Worm (Caenorhabditis elegans) whole organism, midembryonic: ENCODE data around the gene srxa-12.

Source experiments
- T22C8.4 ChIP-seq: fragments of 200-800 bp; sonication (Bioruptor generic); IDR thresholded peaks from 2 replicates; pipeline ENCODE4 v1.3.6; 2022; ENCODE audit warnings: missing genetic modification characterization, missing compliant biosample characterization
- cog-1 ChIP-seq: sonication (generic microtip); optimal IDR thresholded peaks from 2 replicates; lab custom pipeline; 2016; ENCODE audit warnings: missing genetic modification characterization, missing compliant biosample characterization
- flt-1 ChIP-seq: fragments of 200-800 bp; sonication (Bioruptor generic); IDR thresholded peaks from 2 replicates; pipeline ENCODE4 v1.3.6; 2022; ENCODE audit warnings: missing genetic modification characterization, missing compliant biosample characterization
- klf-2 ChIP-seq: fragments of 200-800 bp; sonication (Bioruptor generic); conservative IDR thresholded peaks from 2 replicates; pipeline ENCODE4 v1.3.6; 2022; ENCODE audit warnings: missing genetic modification reagents, missing genetic modification characterization, missing compliant biosample characterization
- med-1 ChIP-seq: sonication (generic microtip); optimal IDR thresholded peaks from 2 replicates; lab custom pipeline; 2017; ENCODE audit warnings: missing genetic modification characterization, mild to moderate bottlenecking, missing compliant biosample characterization, antibody characterized with exemption, missing genetic modification reagents; ENCODE audit not compliant: insufficient read depth
- ref-1 ChIP-seq: fragments of 200-800 bp; sonication (Bioruptor generic); conservative IDR thresholded peaks from 2 replicates; pipeline ENCODE4 v1.3.6; 2022; ENCODE audit warnings: missing genetic modification reagents, missing genetic modification characterization, missing compliant biosample characterization
- tab-1 ChIP-seq: fragments of 200-800 bp; sonication (Bioruptor generic); IDR thresholded peaks from 2 replicates; pipeline ENCODE4 v1.3.6; 2022; ENCODE audit warnings: missing genetic modification characterization, missing compliant biosample characterization
- ztf-23 ChIP-seq: fragments of 200-800 bp; sonication (Bioruptor generic); IDR thresholded peaks from 2 replicates; pipeline ENCODE4 v1.3.6; 2022; ENCODE audit warnings: missing genetic modification reagents, missing genetic modification characterization, missing compliant biosample characterization
- ztf-29 ChIP-seq: fragments of 200-800 bp; sonication (Bioruptor generic); IDR thresholded peaks from 2 replicates; pipeline ENCODE4 v1.3.6; 2022; ENCODE audit warnings: missing genetic modification reagents, missing genetic modification characterization, missing compliant biosample characterization

The srxa-12 gene

ce11 chrV:13949010-13949409, 22.5 kb downstream of the srxa-12 start, which contains the start of gene R10D12.6:
TSS of gene R10D12.6 (plus strand) at chrV:13949310.
- TF ChIP-seq tab-1 (GFP tag; lab: Robert Waterston, UW) (no peak), klf-2 (GFP tag; lab: Robert Waterston, UW) (no peak)

DNA sequence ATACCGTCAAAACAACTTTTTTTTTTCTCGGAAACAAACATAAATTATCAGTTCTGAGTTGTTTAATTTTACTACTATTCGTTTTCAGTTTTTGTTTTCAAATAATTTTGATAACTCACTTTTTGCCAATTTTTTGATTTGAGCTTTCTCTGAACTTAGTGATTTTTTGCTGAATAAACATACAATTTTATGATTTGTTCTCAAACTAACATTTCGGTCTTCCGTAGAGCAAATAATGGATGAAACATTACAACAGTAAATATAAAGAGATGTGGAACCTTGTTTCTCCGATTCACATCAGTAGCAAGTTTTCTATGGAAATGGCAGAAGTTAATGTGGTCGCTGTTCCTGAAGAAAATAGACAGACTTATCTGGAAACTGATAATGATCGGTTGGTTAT, 23.3 kb downstream of the srxa-12 start, which contains the start of gene R10D12.7:
Gene R10D12.7 (plus strand): TSS at position 301 of the 400 bp plus-strand sequence.
- TF ChIP-seq ztf-29 (GFP tag; lab: Robert Waterston, UW): no peak
- TF ChIP-seq med-1: no peak
- TF ChIP-seq tab-1 (GFP tag; lab: Robert Waterston, UW): no peak
- no peak for TF ChIP-seq cog-1 (tag; lab: Kevin White, UChicago)
- TF ChIP-seq T22C8.4 (GFP tag; lab: Robert Waterston, UW): no peak
- TF ChIP-seq klf-2 (GFP tag; lab: Robert Waterston, UW): no peak
- no peak for TF ChIP-seq ztf-23 (GFP tag; lab: Robert Waterston, UW)
- TF ChIP-seq flt-1: no peak
- no peak for TF ChIP-seq ref-1

DNA sequence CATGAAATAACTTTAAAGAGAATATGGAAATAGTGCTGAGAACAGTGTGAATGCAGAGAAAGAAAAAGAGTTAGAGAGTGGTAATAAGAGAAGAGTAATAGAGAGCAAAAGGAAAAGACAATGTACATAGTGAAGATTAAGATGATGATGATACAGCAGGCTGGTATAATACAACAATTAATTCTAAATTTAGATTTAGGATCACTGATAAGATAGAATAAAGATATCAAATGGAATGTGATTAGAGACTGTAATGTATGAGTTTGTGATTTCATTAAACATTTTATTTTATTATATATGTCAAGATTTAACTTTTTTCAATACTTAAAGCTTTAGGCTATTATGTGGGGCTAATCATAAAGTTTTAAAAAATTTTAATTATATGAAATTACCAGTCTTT, 26.7 kb downstream of the srxa-12 start, which contains the start of gene R10D12.8:
Gene R10D12.8 (minus strand): TSS at position 101 of the 400 bp plus-strand sequence.
- TF ChIP-seq klf-2 (GFP tag; lab: Robert Waterston, UW) (no peak), T22C8.4 (GFP tag; lab: Robert Waterston, UW) (no peak), tab-1 (GFP tag; lab: Robert Waterston, UW) (no peak), cog-1 (tag; lab: Kevin White, UChicago) (no peak), ref-1 (no peak), ztf-23 (GFP tag; lab: Robert Waterston, UW) (no peak), med-1 (no peak)

DNA sequence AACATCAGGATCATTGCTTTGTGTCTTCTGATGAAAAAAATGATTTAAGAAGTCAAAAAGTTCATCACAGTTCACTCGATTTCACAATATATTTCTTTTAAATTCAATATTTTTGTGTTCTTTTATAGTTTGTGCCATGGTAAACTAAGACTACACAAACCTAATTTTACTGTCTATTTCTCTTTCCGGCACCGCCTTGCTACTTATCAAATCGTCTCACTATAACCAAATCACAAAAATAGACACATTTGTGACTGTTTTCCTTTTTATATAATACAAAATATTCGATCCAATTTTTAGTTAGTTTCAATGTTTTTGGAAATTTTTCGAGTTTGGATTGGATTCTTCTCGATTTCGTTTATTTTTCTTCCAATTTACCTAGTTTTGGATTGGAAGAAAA, 27.6 kb downstream of the srxa-12 start, which contains the start of gene swt-6:
Gene swt-6 (plus strand): TSS at position 301 of the 400 bp plus-strand sequence.
- TF ChIP-seq cog-1 (tag; lab: Kevin White, UChicago): no peak
- no peak for TF ChIP-seq ref-1
- TF ChIP-seq klf-2 (GFP tag; lab: Robert Waterston, UW): no peak
- TF ChIP-seq tab-1 (GFP tag; lab: Robert Waterston, UW): no peak
- TF ChIP-seq flt-1: no peak
- no peak for TF ChIP-seq T22C8.4 (GFP tag; lab: Robert Waterston, UW)
- no peak for TF ChIP-seq ztf-23 (GFP tag; lab: Robert Waterston, UW)
- no peak for TF ChIP-seq ztf-29 (GFP tag; lab: Robert Waterston, UW)
- no peak for TF ChIP-seq med-1

DNA sequence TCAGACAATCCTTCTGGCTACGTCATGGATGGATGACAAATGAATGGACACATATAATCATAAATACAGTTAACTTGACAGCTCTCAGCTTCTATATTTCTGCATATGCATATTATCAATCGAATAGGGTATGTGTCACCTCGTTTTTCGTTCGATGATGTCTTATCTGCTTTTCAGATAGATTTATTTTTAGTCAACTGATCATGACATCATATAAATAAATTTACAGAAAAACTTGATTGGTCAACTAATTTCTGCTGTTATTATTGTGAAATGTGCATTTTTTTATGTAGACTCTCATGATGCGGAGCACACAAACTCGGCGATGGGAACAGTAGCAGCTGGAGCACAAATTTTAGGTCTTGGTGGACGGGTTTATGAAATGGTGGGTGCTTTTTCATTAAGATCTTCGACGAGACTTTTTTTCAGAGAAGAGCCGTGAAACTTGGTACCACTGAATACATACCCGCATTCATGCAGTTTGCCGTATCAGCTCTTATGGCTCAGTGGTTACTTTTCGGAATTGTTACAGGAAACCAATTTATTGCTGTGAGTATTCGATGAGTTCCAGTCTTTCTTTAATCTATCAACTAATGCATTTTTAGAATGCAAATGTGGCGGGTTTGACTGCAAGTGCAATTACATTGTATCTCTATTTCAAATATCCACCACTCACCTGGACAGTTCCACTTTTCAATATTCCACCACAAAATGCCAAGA, 29.0 kb downstream of the srxa-12 start:
- no peak for TF ChIP-seq med-1
- TF ChIP-seq T22C8.4 (GFP tag; lab: Robert Waterston, UW): no peak
- TF ChIP-seq ref-1: no peak
- no peak for TF ChIP-seq tab-1 (GFP tag; lab: Robert Waterston, UW)
- TF ChIP-seq flt-1: no peak
- no peak for TF ChIP-seq cog-1 (tag; lab: Kevin White, UChicago)
- no peak for TF ChIP-seq ztf-29 (GFP tag; lab: Robert Waterston, UW)
- no peak for TF ChIP-seq ztf-23 (GFP tag; lab: Robert Waterston, UW)
- no peak for TF ChIP-seq klf-2 (GFP tag; lab: Robert Waterston, UW)

DNA sequence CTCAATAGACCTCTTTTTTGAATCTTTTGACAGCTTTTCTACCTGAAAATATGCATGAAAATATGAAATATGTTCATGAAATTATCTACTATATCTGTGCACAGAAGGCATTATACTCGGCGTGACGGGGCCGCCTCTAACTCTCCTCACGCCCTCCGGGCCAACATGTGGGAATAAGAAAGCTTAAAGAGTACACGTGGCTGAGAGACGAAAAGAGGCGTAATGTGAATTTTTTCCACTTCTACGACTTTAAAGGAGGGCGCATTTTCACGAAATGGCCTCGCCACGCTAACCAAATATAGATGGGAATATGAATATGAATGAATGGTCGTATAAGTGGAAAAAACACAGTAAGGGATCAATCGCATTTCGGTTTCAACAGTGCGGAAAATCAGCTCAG, 31.2 kb downstream of the srxa-12 start:
- TF ChIP-seq flt-1: no peak
- TF ChIP-seq klf-2 (GFP tag; lab: Robert Waterston, UW): no peak
- no peak for TF ChIP-seq ztf-29 (GFP tag; lab: Robert Waterston, UW)
- no peak for TF ChIP-seq ztf-23 (GFP tag; lab: Robert Waterston, UW)
- TF ChIP-seq cog-1 (tag; lab: Kevin White, UChicago): no peak
- no peak for TF ChIP-seq tab-1 (GFP tag; lab: Robert Waterston, UW)
- no peak for TF ChIP-seq ref-1
- no peak for TF ChIP-seq med-1
- TF ChIP-seq T22C8.4 (GFP tag; lab: Robert Waterston, UW): no peak

DNA sequence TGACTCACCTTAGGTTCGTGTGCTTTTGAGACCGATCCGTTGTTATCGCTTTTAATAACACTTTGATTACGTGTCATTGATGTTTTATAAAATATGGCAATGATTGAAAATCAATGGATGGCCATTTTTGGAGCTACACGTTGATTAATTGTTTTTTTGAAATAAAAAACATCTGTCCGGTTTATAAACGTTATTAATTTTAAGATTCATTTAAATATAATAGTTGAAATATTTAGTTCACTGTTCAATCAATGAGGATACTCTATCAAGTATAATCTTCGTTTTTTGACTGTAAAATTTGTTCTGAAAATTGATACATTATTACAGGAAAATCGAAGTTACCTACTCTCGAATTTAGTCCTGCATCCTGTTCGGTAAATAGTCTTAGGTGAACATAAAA, 31.7 kb downstream of the srxa-12 start, which contains the start of gene R10D12.10:
Gene R10D12.10 (minus strand): TSS at position 101 of the 400 bp plus-strand sequence.
- no peak for TF ChIP-seq tab-1 (GFP tag; lab: Robert Waterston, UW)
- TF ChIP-seq ztf-23 (GFP tag; lab: Robert Waterston, UW): no peak
- TF ChIP-seq klf-2 (GFP tag; lab: Robert Waterston, UW): no peak
- TF ChIP-seq ztf-29 (GFP tag; lab: Robert Waterston, UW): no peak
- no peak for TF ChIP-seq med-1
- TF ChIP-seq cog-1 (tag; lab: Kevin White, UChicago): no peak
- TF ChIP-seq T22C8.4 (GFP tag; lab: Robert Waterston, UW): no peak
- TF ChIP-seq ref-1: no peak
- TF ChIP-seq flt-1: no peak

ce11 chrV:13960916-13961315, 34.4 kb downstream of the srxa-12 start, which contains the start of gene srh-24:
TSS of gene srh-24 (minus strand) at chrV:13961016.
- no peak for TF ChIP-seq T22C8.4 (GFP tag; lab: Robert Waterston, UW)

DNA sequence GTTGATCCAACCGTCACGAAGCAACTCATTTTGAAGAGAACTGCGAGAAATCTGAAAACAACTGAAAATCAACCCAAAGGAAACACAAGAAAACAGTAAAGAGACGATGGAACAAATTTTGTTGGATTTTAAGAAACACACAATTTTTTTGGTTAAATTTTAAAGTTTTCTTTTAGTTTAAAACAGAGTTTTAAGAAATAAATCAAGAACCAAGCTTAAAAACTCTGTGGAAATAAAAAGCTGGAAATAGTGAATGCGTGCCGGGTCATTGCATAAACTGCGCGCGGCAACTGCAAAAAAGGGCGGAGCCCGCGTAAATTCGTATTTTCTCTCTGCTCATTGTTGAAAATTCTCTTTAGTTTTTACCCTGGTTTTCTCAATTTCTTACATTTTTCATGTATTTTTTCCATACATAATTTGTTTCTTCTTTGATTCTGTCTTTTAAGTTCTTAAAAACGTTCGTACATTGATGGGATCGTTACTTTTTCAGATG, 35.5 kb downstream of the srxa-12 start, which contains the start of the genes algn-13 and R10D12.13:
Gene algn-13 (minus strand): TSS at position 51 of the 493 bp plus-strand sequence.
Gene R10D12.13 (plus strand): TSS at position 491 of the 493 bp plus-strand sequence.
- TF ChIP-seq ztf-29 (GFP tag; lab: Robert Waterston, UW) (peak; percentile 68), cog-1 (tag; lab: Kevin White, UChicago) (peak; percentile 71), klf-2 (GFP tag; lab: Robert Waterston, UW) (peak; percentile 82; the same call in 1 of the 2 replicates), ref-1 (no peak; the same call in 1 of the 2 replicates), T22C8.4 (GFP tag; lab: Robert Waterston, UW) (peak; percentile 68), med-1 (peak; percentile 95), tab-1 (GFP tag; lab: Robert Waterston, UW) (peak; percentile 89), flt-1 (peak; percentile 88), ztf-23 (GFP tag; lab: Robert Waterston, UW) (peak; percentile 89)
